Worm (Caenorhabditis elegans) whole organism, L3 larva: ENCODE measurements around the gene cpr-3.

Experiments used
- aly-2 ChIP-seq: fragments of 150-350 bp; optimal IDR thresholded peaks from 2 replicates; lab custom pipeline; 2014; ENCODE audit warnings: missing biosample characterization, missing genetic modification characterization
- ama-1 ChIP-seq: fragments of 150-350 bp; optimal IDR thresholded peaks from 2 replicates; lab custom pipeline; 2018
- elt-1 ChIP-seq: fragments of 150-350 bp; optimal IDR thresholded peaks from 2 replicates; lab custom pipeline; 2014; ENCODE audit warnings: missing biosample characterization, missing genetic modification characterization
- lin-15B ChIP-seq: fragments of 150-350 bp; optimal IDR thresholded peaks from 2 replicates; lab custom pipeline; 2014; ENCODE audit warnings: missing biosample characterization, missing genetic modification characterization
- nhr-237 ChIP-seq: fragments of 150-350 bp; optimal IDR thresholded peaks from 2 replicates; lab custom pipeline; 2014; ENCODE audit warnings: missing biosample characterization, missing genetic modification characterization
- nhr-77 ChIP-seq: fragments of 150-350 bp; optimal IDR thresholded peaks from 2 replicates; lab custom pipeline; 2014; ENCODE audit warnings: missing biosample characterization, missing genetic modification characterization
- pha-4 ChIP-seq: fragments of 150-350 bp; optimal IDR thresholded peaks from 2 replicates; lab custom pipeline; 2014; ENCODE audit warnings: missing biosample characterization, missing genetic modification reagents, missing genetic modification characterization
- snpc-4 ChIP-seq: fragments of 150-350 bp; optimal IDR thresholded peaks from 2 replicates; lab custom pipeline; 2014; ENCODE audit warnings: missing biosample characterization, missing genetic modification characterization
- ztf-11 ChIP-seq: fragments of 150-350 bp; optimal IDR thresholded peaks from 2 replicates; lab custom pipeline; 2014; ENCODE audit warnings: missing biosample characterization, missing genetic modification characterization

DNA sequence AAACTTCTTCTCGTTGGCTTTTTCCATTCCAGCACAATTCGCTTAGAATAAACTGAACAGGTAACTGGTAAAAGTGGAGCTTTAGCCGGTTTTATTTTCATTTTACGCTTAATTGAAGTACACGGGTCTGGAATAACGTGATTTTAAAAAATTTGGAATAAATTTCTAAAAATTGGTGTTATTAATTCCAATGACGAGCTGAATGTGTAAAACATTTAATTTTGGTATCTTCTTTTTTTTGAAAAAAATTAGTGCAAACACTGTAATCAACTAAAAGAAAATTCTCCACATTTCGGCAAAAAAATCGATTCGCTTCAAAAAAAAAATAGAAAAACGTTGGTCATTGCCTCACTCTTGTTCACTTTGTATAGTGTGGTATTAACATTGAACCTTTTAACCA, 26.2 kb downstream of the cpr-3 start, which contains the start of gene T10H4.4:
- TF ChIP-seq lin-15B (no peak), ama-1 (no peak), pha-4 (tag; lab: Kevin White, UChicago) (no peak), aly-2 (tag; lab: Kevin White, UChicago) (no peak), nhr-237 (tag; lab: Kevin White, UChicago) (no peak), ztf-11 (tag; lab: Kevin White, UChicago) (no peak), nhr-77 (tag; lab: Kevin White, UChicago) (no peak), elt-1 (tag; lab: Kevin White, UChicago) (no peak), snpc-4 (tag; lab: Kevin White, UChicago) (no peak)
